Worm (Caenorhabditis elegans) whole organism, late embryonic: ENCODE measurements around the gene F54D5.2.

Source experiments
- ama-1 ChIP-seq: fragments of 150-350 bp; optimal IDR thresholded peaks from 2 replicates; lab custom pipeline; 2014
- ceh-14 ChIP-seq: sonication (generic microtip); optimal IDR thresholded peaks from 2 replicates; lab custom pipeline; 2016; ENCODE audit warnings: missing genotype, missing genetic modification characterization, missing compliant biosample characterization
- ceh-31 ChIP-seq: sonication (generic microtip); optimal IDR thresholded peaks from 2 replicates; lab custom pipeline; 2016; ENCODE audit warnings: missing genetic modification characterization, missing compliant biosample characterization
- fkh-6 ChIP-seq: sonication (generic microtip); optimal IDR thresholded peaks from 2 replicates; lab custom pipeline; 2016; ENCODE audit warnings: missing genetic modification characterization, missing compliant biosample characterization
- nhr-11 ChIP-seq: fragments of 150-350 bp; optimal IDR thresholded peaks from 2 replicates; lab custom pipeline; 2014; ENCODE audit warnings: missing biosample characterization, missing genetic modification characterization
- rnt-1 ChIP-seq: sonication (generic microtip); optimal IDR thresholded peaks from 2 replicates; lab custom pipeline; 2016; ENCODE audit warnings: missing genetic modification characterization, missing compliant biosample characterization
- sox-2 ChIP-seq: fragments of 200-800 bp; sonication (Bioruptor generic); IDR thresholded peaks from 2 replicates; pipeline ENCODE4 v1.3.6; 2022; ENCODE audit warnings: missing genetic modification reagents, missing genetic modification characterization, missing compliant biosample characterization
- unc-55 ChIP-seq: sonication (generic microtip); optimal IDR thresholded peaks from 2 replicates; lab custom pipeline; 2017; ENCODE audit warnings: missing biosample characterization, missing genetic modification reagents, missing genetic modification characterization

ce11 chrII:11611462-11611861 lies 38.5 kb downstream of the F54D5.2 start:
- no peak for TF ChIP-seq rnt-1 (tag; lab: Kevin White, UChicago)
- TF ChIP-seq ceh-31, result no peak
- no peak for TF ChIP-seq nhr-11
- TF ChIP-seq fkh-6 (tag; lab: Kevin White, UChicago), result no peak
- no peak for TF ChIP-seq sox-2 (GFP tag; lab: Robert Waterston, UW)
- TF ChIP-seq unc-55 (GFP tag; lab: Kevin White, UChicago), result no peak
- TF ChIP-seq ama-1 (lab: Kevin White, UChicago), result no peak
- no peak for TF ChIP-seq ceh-14 (tag; lab: Kevin White, UChicago)
